Worm (Caenorhabditis elegans): Measurements from ENCODE around the gene dnj-23.

dnj-23 gene

DNA sequence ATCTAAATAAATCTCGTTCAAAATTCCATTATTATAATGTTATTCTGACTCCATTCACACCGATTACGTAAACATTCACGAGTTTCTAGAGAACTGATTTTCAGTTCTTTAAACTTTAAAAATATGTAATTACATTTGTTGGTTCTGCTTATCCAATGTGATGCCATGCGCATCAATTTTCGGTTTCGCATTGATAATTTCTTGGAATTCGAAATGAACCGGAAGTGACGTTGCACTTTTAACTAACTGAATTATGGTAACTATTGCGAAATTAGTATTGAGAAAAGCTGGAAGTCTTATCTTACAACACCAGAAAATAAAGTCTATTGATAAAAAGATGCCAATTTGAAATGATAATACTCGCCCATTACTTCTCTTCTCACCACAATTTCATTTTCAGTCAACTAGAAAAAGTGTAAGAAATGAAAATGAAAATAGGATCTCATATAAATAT is 9.4 kb upstream of the dnj-23 start:
- TF ChIP-seq ham-2 (GFP tag; optimal IDR thresholded peaks at IDR 0.05) (no peak), cnd-1 (tag; optimal IDR thresholded peaks at IDR 0.05) (no peak), ceh-43 (GFP tag; optimal IDR thresholded peaks at IDR 0.05) (no peak), mls-2 (tag; optimal IDR thresholded peaks at IDR 0.05) (no peak), ceh-83 (GFP tag; optimal IDR thresholded peaks at IDR 0.05) (no peak), drap-1 (GFP tag; optimal IDR thresholded peaks at IDR 0.05) (no peak), nhr-237 (tag; optimal IDR thresholded peaks at IDR 0.05) (no peak), unc-120 (tag; optimal IDR thresholded peaks at IDR 0.05; ENCODE audit: poor library complexity, severe bottlenecking) (no peak), pha-4 (tag; optimal IDR thresholded peaks at IDR 0.05) (no peak), unc-39 (tag; optimal IDR thresholded peaks at IDR 0.05) (no peak), ceh-39 (tag; optimal IDR thresholded peaks at IDR 0.05) (no peak), nhr-12 (tag; optimal IDR thresholded peaks at IDR 0.05) (no peak), blmp-1 (tag; optimal IDR thresholded peaks at IDR 0.05) (no peak), bed-3 (GFP tag; optimal IDR thresholded peaks at IDR 0.05) (no peak), hlh-1 (tag; optimal IDR thresholded peaks at IDR 0.05) (no peak), elt-1 (tag; optimal IDR thresholded peaks at IDR 0.05; ENCODE audit: borderline replicate concordance, insufficient read depth) (no peak), ztf-11 (tag; optimal IDR thresholded peaks at IDR 0.05) (no peak), elt-3 (tag; optimal IDR thresholded peaks at IDR 0.05) (no peak)

DNA sequence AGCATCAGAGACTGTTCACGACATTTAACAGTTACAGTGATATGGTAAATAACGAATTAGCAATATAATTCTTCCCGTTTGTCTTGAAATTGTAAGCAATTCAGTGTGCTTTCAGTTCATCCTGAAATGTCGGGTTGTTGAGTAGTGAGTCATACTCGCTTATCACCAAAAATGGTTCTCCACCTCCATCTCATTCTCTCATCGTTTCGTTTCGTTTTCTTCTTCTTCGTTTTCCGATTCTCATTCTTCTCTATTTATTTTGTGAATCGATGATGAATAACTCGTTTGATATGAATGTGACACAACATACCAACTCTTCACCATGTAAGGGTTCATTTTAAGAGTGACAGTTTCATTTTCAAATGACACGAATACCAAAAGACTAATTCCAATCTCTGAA is 8.0 kb upstream of the dnj-23 start:
- TF ChIP-seq ceh-83 (GFP tag; optimal IDR thresholded peaks at IDR 0.05) = no peak
- no peak for TF ChIP-seq nhr-76 (tag; optimal IDR thresholded peaks at IDR 0.05)
- TF ChIP-seq unc-39 (tag; optimal IDR thresholded peaks at IDR 0.05) = no peak
- TF ChIP-seq ces-1 (GFP tag; optimal IDR thresholded peaks at IDR 0.05) = no peak
- TF ChIP-seq zip-8 (tag; optimal IDR thresholded peaks at IDR 0.05) = no peak
- TF ChIP-seq cnd-1 (tag; optimal IDR thresholded peaks at IDR 0.05) = no peak
- TF ChIP-seq elt-3 (tag; optimal IDR thresholded peaks at IDR 0.05) = no peak
- no peak for TF ChIP-seq ceh-43 (GFP tag; optimal IDR thresholded peaks at IDR 0.05)
- no peak for TF ChIP-seq lin-13 (tag; optimal IDR thresholded peaks at IDR 0.05)
- no peak for TF ChIP-seq blmp-1 (tag; optimal IDR thresholded peaks at IDR 0.05)
- TF ChIP-seq tbx-8 (GFP tag; optimal IDR thresholded peaks at IDR 0.05) = no peak
- no peak for TF ChIP-seq drap-1 (GFP tag; optimal IDR thresholded peaks at IDR 0.05)
- no peak for TF ChIP-seq lsy-2 (tag; optimal IDR thresholded peaks at IDR 0.05)
- no peak for TF ChIP-seq nhr-237 (tag; optimal IDR thresholded peaks at IDR 0.05)
- TF ChIP-seq ztf-11 (tag; optimal IDR thresholded peaks at IDR 0.05) = no peak
- no peak for TF ChIP-seq mls-2 (tag; optimal IDR thresholded peaks at IDR 0.05)
- no peak for TF ChIP-seq mep-1 (tag; optimal IDR thresholded peaks at IDR 0.05)
- TF ChIP-seq bed-3 (GFP tag; optimal IDR thresholded peaks at IDR 0.05) = no peak
- no peak for TF ChIP-seq nhr-2 (tag; optimal IDR thresholded peaks at IDR 0.05)

DNA sequence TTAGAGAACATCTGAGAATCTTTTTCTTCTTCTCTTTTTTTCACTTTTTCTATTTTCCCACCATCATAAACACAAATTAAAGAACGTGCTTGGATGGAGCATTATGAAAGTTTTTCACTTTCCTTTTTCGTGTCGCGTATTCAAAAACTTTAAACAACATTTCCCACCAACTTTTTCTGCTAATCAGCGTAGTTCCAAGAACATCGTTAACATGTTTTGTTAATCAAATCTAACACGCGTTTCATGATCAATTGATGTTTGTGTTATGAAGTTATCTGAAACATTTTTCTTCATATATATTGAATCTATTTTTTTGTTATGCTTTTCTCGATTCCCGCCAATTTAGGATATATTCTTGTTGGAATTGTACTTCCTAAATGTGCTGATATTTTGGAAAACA is 7.2 kb upstream of the dnj-23 start:
- no peak for TF ChIP-seq nhr-237 (tag; optimal IDR thresholded peaks at IDR 0.05)
- no peak for TF ChIP-seq sem-2 (GFP tag; optimal IDR thresholded peaks at IDR 0.05)
- no peak for TF ChIP-seq bed-3 (GFP tag; optimal IDR thresholded peaks at IDR 0.05)
- no peak for TF ChIP-seq drap-1 (GFP tag; optimal IDR thresholded peaks at IDR 0.05)
- no peak for TF ChIP-seq elt-1 (tag; optimal IDR thresholded peaks at IDR 0.05; ENCODE audit: borderline replicate concordance, insufficient read depth)
- no peak for TF ChIP-seq lin-32 (GFP tag; optimal IDR thresholded peaks at IDR 0.05)
- no peak for TF ChIP-seq mls-2 (tag; optimal IDR thresholded peaks at IDR 0.05)
- TF ChIP-seq hlh-1 (tag; optimal IDR thresholded peaks at IDR 0.05) = no peak
- no peak for TF ChIP-seq ztf-11 (tag; optimal IDR thresholded peaks at IDR 0.05)
- TF ChIP-seq nhr-28 (tag; optimal IDR thresholded peaks at IDR 0.05) = no peak
- no peak for TF ChIP-seq unc-120 (tag; optimal IDR thresholded peaks at IDR 0.05; ENCODE audit: poor library complexity, severe bottlenecking)
- TF ChIP-seq snpc-4 (tag; optimal IDR thresholded peaks at IDR 0.05) = no peak
- no peak for TF ChIP-seq pha-4 (tag; optimal IDR thresholded peaks at IDR 0.05)
- TF ChIP-seq M03D4.4 (tag; optimal IDR thresholded peaks at IDR 0.05) = no peak

ce11 chrII:9114972-9115371 is 6.6 kb upstream of the dnj-23 start:
- no peak for TF ChIP-seq pha-4 (tag; optimal IDR thresholded peaks at IDR 0.05)
- TF ChIP-seq tbx-8 (GFP tag; optimal IDR thresholded peaks at IDR 0.05) = no peak
- TF ChIP-seq mab-5 (tag; optimal IDR thresholded peaks at IDR 0.05) = no peak
- no peak for TF ChIP-seq nhr-28 (tag; optimal IDR thresholded peaks at IDR 0.05)
- no peak for TF ChIP-seq lin-32 (GFP tag; optimal IDR thresholded peaks at IDR 0.05)
- TF ChIP-seq nhr-2 (tag; optimal IDR thresholded peaks at IDR 0.05) = no peak
- TF ChIP-seq cnd-1 (tag; optimal IDR thresholded peaks at IDR 0.05) = no peak
- TF ChIP-seq ztf-11 (tag; optimal IDR thresholded peaks at IDR 0.05) = no peak
- TF ChIP-seq sptf-1 (tag; optimal IDR thresholded peaks at IDR 0.05) = no peak

Measured in whole organism, mixed stage, embryonic.